Worm (Caenorhabditis elegans) whole organism, young adult: Measurements from ENCODE around the gene srh-218.
A peak's percentile ranks its signal among the peaks of the same experiment; 100 is the strongest.

Experiments used
- B0261.1 ChIP-seq: sonication (generic microtip); optimal IDR thresholded peaks from 2 replicates; lab custom pipeline; 2016; ENCODE audit warnings: mild to moderate bottlenecking, missing genetic modification characterization, moderate library complexity, missing compliant biosample characterization
- C17E4.6 ChIP-seq: fragments of 200-800 bp; sonication (Bioruptor generic); IDR thresholded peaks from 2 replicates; pipeline ENCODE4 v1.3.6; 2022; ENCODE audit warnings: missing genetic modification reagents, missing genetic modification characterization, missing compliant biosample characterization
- D2030.7 ChIP-seq: fragments of 200-800 bp; sonication (Bioruptor generic); IDR thresholded peaks from 2 replicates; pipeline ENCODE4 v1.3.6; 2022; ENCODE audit warnings: missing genetic modification reagents, missing genetic modification characterization, missing compliant biosample characterization
- F10E7.11 ChIP-seq: sonication (generic microtip); optimal IDR thresholded peaks from 2 replicates; lab custom pipeline; 2017; ENCODE audit warnings: mild to moderate bottlenecking, missing genetic modification characterization, moderate library complexity, missing compliant biosample characterization
- F39B2.1 ChIP-seq: fragments of 200-800 bp; sonication (Bioruptor generic); IDR thresholded peaks from 2 replicates; pipeline ENCODE4 v1.3.6; 2022; ENCODE audit warnings: missing genetic modification reagents, missing genetic modification characterization, missing compliant biosample characterization
- F52B5.7 ChIP-seq: sonication (generic microtip); optimal IDR thresholded peaks from 2 replicates; lab custom pipeline; 2016; ENCODE audit warnings: mild to moderate bottlenecking, missing genetic modification characterization, missing compliant biosample characterization
- F57C9.4 ChIP-seq: sonication (generic microtip); optimal IDR thresholded peaks from 2 replicates; lab custom pipeline; 2017; ENCODE audit warnings: mild to moderate bottlenecking, missing genetic modification characterization, missing compliant biosample characterization
- Y53F4B.3 ChIP-seq: fragments of 200-800 bp; sonication (Bioruptor generic); IDR thresholded peaks from 2 replicates; pipeline ENCODE4 v1.3.6; 2022; ENCODE audit warnings: missing genetic modification reagents, missing genetic modification characterization, missing compliant biosample characterization
- ZK185.1 ChIP-seq: sonication (generic microtip); optimal IDR thresholded peaks from 2 replicates; lab custom pipeline; 2016; ENCODE audit warnings: mild to moderate bottlenecking, missing genetic modification characterization, missing compliant biosample characterization; ENCODE audit not compliant: poor library complexity, severe bottlenecking
- aptf-3 ChIP-seq: fragments of 200-800 bp; sonication (Bioruptor generic); IDR thresholded peaks from 2 replicates; pipeline ENCODE4 v1.3.6; 2022; ENCODE audit warnings: missing genetic modification characterization, missing compliant biosample characterization
- bed-2 ChIP-seq: fragments of 200-800 bp; sonication (Bioruptor generic); IDR thresholded peaks from 2 replicates; pipeline ENCODE4 v1.3.6; 2022; ENCODE audit warnings: missing genetic modification reagents, missing genetic modification characterization, missing compliant biosample characterization
- cebp-1 ChIP-seq, 2 experiments: fragments of 200-800 bp in 1 of 2; sonication (Bioruptor generic) in 1 of 2; sonication (generic microtip) in 1 of 2; IDR thresholded peaks in 1 of 2; optimal IDR thresholded peaks in 1 of 2; 2 replicates each; pipeline versions ENCODE4 v1.3.6 to Lab custom; 2017 to 2022; ENCODE audit warnings: missing compliant biosample characterization in 2 of 2, missing genetic modification characterization in 2 of 2, mild to moderate bottlenecking in 1 of 2, missing genetic modification reagents in 1 of 2, moderate library complexity in 1 of 2
- ceh-100 ChIP-seq: fragments of 200-800 bp; sonication (Bioruptor generic); IDR thresholded peaks from 2 replicates; pipeline ENCODE4 v1.3.6; 2022; ENCODE audit warnings: missing genetic modification reagents, missing genetic modification characterization, missing compliant biosample characterization
- die-1 ChIP-seq: sonication (generic microtip); optimal IDR thresholded peaks from 2 replicates; lab custom pipeline; 2016; ENCODE audit warnings: missing genotype, mild to moderate bottlenecking, missing genetic modification characterization, missing compliant biosample characterization
- dox-1 ChIP-seq: fragments of 200-800 bp; sonication (Bioruptor generic); IDR thresholded peaks from 2 replicates; pipeline ENCODE4 v1.3.6; 2022; ENCODE audit warnings: missing genetic modification reagents, missing genetic modification characterization, missing compliant biosample characterization
- egl-44 ChIP-seq: fragments of 200-800 bp; sonication (Bioruptor generic); IDR thresholded peaks from 2 replicates; pipeline ENCODE4 v1.3.6; 2022; ENCODE audit warnings: missing genetic modification reagents, missing genetic modification characterization, missing compliant biosample characterization
- ekl-4 ChIP-seq: fragments of 200-800 bp; sonication (Bioruptor generic); IDR thresholded peaks from 2 replicates; pipeline ENCODE4 v1.3.6; 2022; ENCODE audit warnings: missing genetic modification reagents, missing genetic modification characterization, missing compliant biosample characterization
- lag-1 ChIP-seq: fragments of 200-800 bp; sonication (Bioruptor generic); IDR thresholded peaks from 2 replicates; pipeline ENCODE4 v1.3.6; 2022; ENCODE audit warnings: missing genetic modification reagents, missing genetic modification characterization, missing compliant biosample characterization
- let-526 ChIP-seq: fragments of 200-800 bp; sonication (Bioruptor generic); IDR thresholded peaks from 2 replicates; pipeline ENCODE4 v1.3.6; 2022; ENCODE audit warnings: missing genetic modification reagents, missing genetic modification characterization, missing compliant biosample characterization
- let-607 ChIP-seq, 2 experiments: fragments of 200-800 bp in 1 of 2; sonication (Bioruptor generic) in 1 of 2; sonication (generic microtip) in 1 of 2; optimal IDR thresholded peaks; 2 replicates each; lab custom pipeline; 2016 to 2018; ENCODE audit warnings: mild to moderate bottlenecking in 2 of 2, missing compliant biosample characterization in 2 of 2, missing genetic modification characterization in 2 of 2, moderate library complexity in 2 of 2, missing genotype in 1 of 2
- lin-35 ChIP-seq, 3 experiments: fragments of 150-350 bp in 2 of 3; sonication (generic microtip) in 1 of 3; optimal IDR thresholded peaks; 2 replicates each; lab custom pipeline; 2014 to 2018; ENCODE audit warnings: missing biosample characterization in 3 of 3, missing genetic modification characterization in 3 of 3, missing genetic modification reagents in 3 of 3
- lin-40 ChIP-seq: sonication (generic microtip); optimal IDR thresholded peaks from 2 replicates; lab custom pipeline; 2016; ENCODE audit warnings: missing genetic modification characterization, mild to moderate bottlenecking, missing compliant biosample characterization, missing genotype, missing genetic modification reagents
- lsy-27 ChIP-seq: sonication (generic microtip); optimal IDR thresholded peaks from 2 replicates; lab custom pipeline; 2017; ENCODE audit warnings: missing genetic modification characterization, mild to moderate bottlenecking, missing compliant biosample characterization, antibody characterized with exemption, missing genotype, borderline replicate concordance; ENCODE audit not compliant: insufficient read depth
- madf-6 ChIP-seq: fragments of 200-800 bp; sonication (Bioruptor generic); IDR thresholded peaks from 2 replicates; pipeline ENCODE4 v1.3.6; 2022; ENCODE audit warnings: missing genetic modification reagents, missing genetic modification characterization, missing compliant biosample characterization
- mxl-1 ChIP-seq: sonication (generic microtip); optimal IDR thresholded peaks from 2 replicates; lab custom pipeline; 2016; ENCODE audit warnings: missing genetic modification characterization, missing compliant biosample characterization
- nhr-80 ChIP-seq: sonication (generic microtip); optimal IDR thresholded peaks from 2 replicates; lab custom pipeline; 2016; ENCODE audit warnings: missing genetic modification characterization, missing compliant biosample characterization
- nhr-90 ChIP-seq: sonication (generic microtip); optimal IDR thresholded peaks from 2 replicates; lab custom pipeline; 2016; ENCODE audit warnings: missing genotype, mild to moderate bottlenecking, missing genetic modification characterization, missing compliant biosample characterization
- pha-4 ChIP-seq: fragments of 150-350 bp; sonication (generic microtip); optimal IDR thresholded peaks from 2 replicates; lab custom pipeline; 2014; ENCODE audit warnings: missing biosample characterization, missing genetic modification reagents, missing genetic modification characterization
- rcor-1 ChIP-seq: fragments of 200-800 bp; sonication (Bioruptor generic); IDR thresholded peaks from 2 replicates; pipeline ENCODE4 v1.3.6; 2022; ENCODE audit warnings: missing genetic modification reagents, missing genetic modification characterization, missing compliant biosample characterization
- rpc-1 ChIP-seq, 2 experiments: fragments of 150-350 bp in 1 of 2; sonication (generic microtip) in 1 of 2; optimal IDR thresholded peaks; 2 replicates each; lab custom pipeline; 2014 to 2018; ENCODE audit warnings: missing biosample characterization in 1 of 2, missing genetic modification characterization in 1 of 2, missing genetic modification reagents in 1 of 2, missing genotype in 1 of 2
- sea-2 ChIP-seq: fragments of 200-800 bp; sonication (Bioruptor generic); IDR thresholded peaks from 2 replicates; pipeline ENCODE4 v1.3.6; 2022; ENCODE audit warnings: missing genetic modification characterization, missing compliant biosample characterization
- snpc-1.3 ChIP-seq: sonication (generic microtip); optimal IDR thresholded peaks from 2 replicates; lab custom pipeline; 2017; ENCODE audit warnings: missing genetic modification characterization, mild to moderate bottlenecking, missing compliant biosample characterization, antibody characterized with exemption, moderate library complexity, missing genotype, missing genetic modification reagents; ENCODE audit not compliant: insufficient read depth
- somi-1 ChIP-seq: fragments of 200-800 bp; sonication (Bioruptor generic); optimal IDR thresholded peaks from 2 replicates; lab custom pipeline; 2018; ENCODE audit warnings: mild to moderate bottlenecking, missing genetic modification characterization, missing compliant biosample characterization
- sptf-2 ChIP-seq: fragments of 200-800 bp; sonication (Bioruptor generic); optimal IDR thresholded peaks from 2 replicates; lab custom pipeline; 2018; ENCODE audit warnings: mild to moderate bottlenecking, missing genetic modification characterization, missing compliant biosample characterization
- tbp1 ChIP-seq: fragments of 200-800 bp; sonication (Bioruptor generic); optimal IDR thresholded peaks from 2 replicates; lab custom pipeline; 2018; ENCODE audit warnings: mild to moderate bottlenecking, missing genetic modification characterization, missing compliant biosample characterization
- tbx-9 ChIP-seq: sonication (generic microtip); optimal IDR thresholded peaks from 2 replicates; lab custom pipeline; 2016; ENCODE audit warnings: borderline replicate concordance, missing genetic modification characterization, inconsistent platforms, missing compliant biosample characterization
- xnd-1 ChIP-seq: sonication (generic microtip); optimal IDR thresholded peaks from 2 replicates; lab custom pipeline; 2016; ENCODE audit warnings: missing genotype, missing genetic modification reagents, missing genetic modification characterization, missing compliant biosample characterization
- zfh-2 ChIP-seq: fragments of 200-800 bp; sonication (Bioruptor generic); conservative IDR thresholded peaks from 2 replicates; pipeline ENCODE4 v1.3.6; 2022; ENCODE audit warnings: missing genetic modification reagents, missing genetic modification characterization, missing compliant biosample characterization
- ztf-18 ChIP-seq: sonication (generic microtip); optimal IDR thresholded peaks from 2 replicates; lab custom pipeline; 2016; ENCODE audit warnings: missing genotype, mild to moderate bottlenecking, missing genetic modification characterization, missing compliant biosample characterization
- ztf-22 ChIP-seq: fragments of 200-800 bp; sonication (Bioruptor generic); optimal IDR thresholded peaks from 2 replicates; lab custom pipeline; 2018; ENCODE audit warnings: mild to moderate bottlenecking, missing genetic modification characterization, moderate library complexity, missing compliant biosample characterization
- ztf-25 ChIP-seq: fragments of 200-800 bp; sonication (Bioruptor generic); IDR thresholded peaks from 2 replicates; pipeline ENCODE4 v1.3.6; 2022; ENCODE audit warnings: missing genetic modification reagents, missing genetic modification characterization, missing compliant biosample characterization
- ztf-28 ChIP-seq: fragments of 200-800 bp; sonication (Bioruptor generic); IDR thresholded peaks from 2 replicates; pipeline ENCODE4 v1.3.6; 2022; ENCODE audit warnings: missing genetic modification reagents, missing genetic modification characterization, missing compliant biosample characterization

Gene srh-218

ce11 chrV:15448408-15448807 is 45.4 kb upstream of the srh-218 start, which contains the start of gene T26H5.4:
Gene T26H5.4, minus strand, starts transcription at chrV:15448701.
- no peak for TF ChIP-seq lin-35 (GFP tag; optimal IDR thresholded peaks at IDR 0.05; lab: Kevin White, UChicago)
- TF ChIP-seq nhr-80 = peak; percentile 3

DNA sequence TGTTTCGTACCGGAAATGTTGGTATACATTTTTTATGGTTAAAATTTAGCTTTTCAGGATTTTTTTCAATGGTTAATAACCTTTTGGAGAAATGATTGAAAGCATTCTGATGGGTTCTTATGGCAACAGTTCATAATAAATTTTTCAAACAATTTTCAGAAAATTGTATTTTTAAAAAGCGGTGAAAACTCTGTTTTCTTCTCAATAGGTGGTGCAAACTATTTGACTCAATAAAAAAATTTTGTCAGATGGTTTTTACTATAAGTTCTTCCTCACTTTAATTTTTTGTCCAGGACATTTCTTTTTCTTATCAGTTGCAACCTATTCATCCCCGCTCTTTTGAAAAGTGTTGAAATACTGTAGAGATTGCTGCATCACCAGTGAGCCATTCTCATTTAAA is 44.9 kb upstream of the srh-218 start, which contains the start of gene T26H5.14:
Gene T26H5.14 (plus strand): TSS at position 301 of the 400 bp plus-strand sequence.
- no peak for TF ChIP-seq rpc-1 (optimal IDR thresholded peaks at IDR 0.05; lab: Kevin White, UChicago)
- TF ChIP-seq rpc-1 (tag; optimal IDR thresholded peaks at IDR 0.05; lab: Kevin White, UChicago) = no peak
- TF ChIP-seq D2030.7 (GFP tag; lab: Robert Waterston, UW) = no peak
- no peak for TF ChIP-seq snpc-1.3 (tag; lab: Kevin White, UChicago)
- TF ChIP-seq ztf-22 = no peak
- no peak for TF ChIP-seq ZK185.1 (tag; lab: Kevin White, UChicago)
- TF ChIP-seq, all 124 proteins: peak for 0

DNA sequence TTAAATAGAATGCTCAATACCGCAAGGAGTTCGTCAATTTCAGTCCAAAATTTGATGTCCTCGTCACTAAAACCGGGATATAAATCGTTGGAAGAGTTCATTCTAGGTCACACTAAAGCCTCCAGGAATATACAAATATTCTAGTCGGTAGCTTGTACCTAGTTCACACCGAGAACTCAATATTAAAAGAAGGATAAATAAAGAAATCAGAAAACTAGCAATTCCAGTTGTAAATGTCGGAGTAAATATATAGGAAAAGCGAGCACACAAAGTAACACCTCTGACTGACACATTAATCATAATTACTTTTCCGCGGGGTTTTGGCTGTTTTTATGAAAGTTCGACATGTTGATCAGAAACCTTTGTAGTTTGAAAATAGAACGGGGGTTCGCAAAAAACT is 42.4 kb upstream of the srh-218 start, which contains the start of gene srw-33:
Gene srw-33 (minus strand): TSS at position 101 of the 400 bp plus-strand sequence.
- TF ChIP-seq F52B5.7 (tag; lab: Kevin White, UChicago) = no peak
- TF ChIP-seq F57C9.4 (tag; lab: Kevin White, UChicago) = no peak
- TF ChIP-seq tbx-9 (tag; lab: Kevin White, UChicago) = no peak
- no peak for TF ChIP-seq xnd-1
- no peak for TF ChIP-seq bed-2 (GFP tag; lab: Robert Waterston, UW)
- TF ChIP-seq lsy-27 (tag; lab: Kevin White, UChicago) = no peak
- TF ChIP-seq let-526 = no peak
- no peak for TF ChIP-seq rpc-1 (optimal IDR thresholded peaks at IDR 0.05; lab: Kevin White, UChicago)
- TF ChIP-seq rpc-1 (tag; optimal IDR thresholded peaks at IDR 0.05; lab: Kevin White, UChicago) = no peak
- no peak for TF ChIP-seq egl-44 (GFP tag; lab: Robert Waterston, UW)
- TF ChIP-seq cebp-1 (GFP tag; IDR thresholded peaks at IDR 0.05; lab: Robert Waterston, UW) = no peak
- TF ChIP-seq cebp-1 (tag; optimal IDR thresholded peaks at IDR 0.05; lab: Kevin White, UChicago) = no peak
- TF ChIP-seq sea-2 = no peak
- TF ChIP-seq sptf-2 (GFP tag; lab: Kevin White, UChicago) = no peak
- no peak for TF ChIP-seq C17E4.6
- no peak for TF ChIP-seq pha-4
- TF ChIP-seq somi-1 (GFP tag; lab: Kevin White, UChicago) = no peak
- no peak for TF ChIP-seq F10E7.11
- TF ChIP-seq F39B2.1 (GFP tag; lab: Robert Waterston, UW) = no peak

ce11 chrV:15454322-15454721 is 39.5 kb upstream of the srh-218 start:
- TF ChIP-seq lag-1 (GFP tag; lab: Robert Waterston, UW) = 0 out of 2 replicates have a peak, but pooled peaks have one; percentile 30
- TF ChIP-seq nhr-90 (tag; lab: Kevin White, UChicago) = peak; percentile 23
- TF ChIP-seq ztf-28 = peak; percentile 44; the same call in 1 of the 2 replicates
- 0 out of 2 replicates have a peak, but pooled peaks have one; percentile 26 for TF ChIP-seq aptf-3 (GFP tag; lab: Robert Waterston, UW)
- peak; percentile 67 for TF ChIP-seq B0261.1 (tag; lab: Kevin White, UChicago)
- TF ChIP-seq let-607 (tag; optimal IDR thresholded peaks at IDR 0.05; lab: Kevin White, UChicago) = no peak
- TF ChIP-seq Y53F4B.3 (GFP tag; lab: Robert Waterston, UW) = 0 out of 2 replicates have a peak, but pooled peaks have one; percentile 28
- TF ChIP-seq madf-6 = peak; percentile 65
- peak; percentile 31 for TF ChIP-seq ztf-18 (tag; lab: Kevin White, UChicago)
- TF ChIP-seq mxl-1 (tag; lab: Kevin White, UChicago) = peak; percentile 10
- TF ChIP-seq ekl-4 (GFP tag; lab: Robert Waterston, UW) = peak; percentile 31; the same call in 1 of the 2 replicates
- no peak for TF ChIP-seq ceh-100
- peak; percentile 55; the same call in 1 of the 2 replicates for TF ChIP-seq rcor-1 (GFP tag; lab: Robert Waterston, UW)
- peak; percentile 86 for TF ChIP-seq tbp1 (GFP tag; lab: Kevin White, UChicago)
- TF ChIP-seq dox-1 = peak; percentile 43; the same call in 1 of the 2 replicates
- peak; percentile 80 for TF ChIP-seq D2030.7 (GFP tag; lab: Robert Waterston, UW)
- TF ChIP-seq lin-40 = no peak
- peak; percentile 43 for TF ChIP-seq ZK185.1 (tag; lab: Kevin White, UChicago)
- no peak for TF ChIP-seq zfh-2 (GFP tag; lab: Robert Waterston, UW)
- TF ChIP-seq die-1 = peak; percentile 48
- 0 out of 2 replicates have a peak, but pooled peaks have one; percentile 49 for TF ChIP-seq ztf-25
